Fruit fly (Drosophila melanogaster): ENCODE measurements around the gene CG44194.

Gene CG44194

dm6 chr3R:12982167-12982981 is 15.2 kb downstream of the CG44194 start (continued):
- TF ChIP-seq CG10979 (tag; optimal IDR thresholded peaks at IDR 0.05) (peak; percentile 57), CG6813 (GFP tag; optimal IDR thresholded peaks at IDR 0.05) (peak; percentile 74), CG10543 (GFP tag; optimal IDR thresholded peaks at IDR 0.05) (peak; percentile 73), Hand (GFP tag; optimal IDR thresholded peaks at IDR 0.05) (peak; percentile 63), CG2875 (GFP tag; optimal IDR thresholded peaks at IDR 0.05) (no peak), peb (GFP tag; IDR thresholded peaks at IDR 0.05) (no peak), NFAT (GFP tag; IDR thresholded peaks at IDR 0.05) (peak; percentile 52; the same call in 1 of the 2 replicates), gt (GFP tag; IDR thresholded peaks at IDR 0.05) (no peak), gro (GFP tag; optimal IDR thresholded peaks at IDR 0.05) (no peak), ab (GFP tag; optimal IDR thresholded peaks at IDR 0.05) (peak; percentile 29), CG17802 (tag; optimal IDR thresholded peaks at IDR 0.05) (no peak), CG8281 (tag; optimal IDR thresholded peaks at IDR 0.05) (peak; percentile 51), HmgD (GFP tag; optimal IDR thresholded peaks at IDR 0.05) (no peak), CG1529 (GFP tag; optimal IDR thresholded peaks at IDR 0.05) (peak; percentile 18), zfh1 (GFP tag; IDR thresholded peaks at IDR 0.05) (0 out of 3 replicates have a peak, but pooled peaks have one; percentile 16), ind (GFP tag; optimal IDR thresholded peaks at IDR 0.05) (peak; percentile 65), mirr (GFP tag; optimal IDR thresholded peaks at IDR 0.05) (peak; percentile 72), dimm (GFP tag; IDR thresholded peaks at IDR 0.05) (0 out of 2 replicates have a peak, but pooled peaks have one; percentile 23), CG3726 (GFP tag; IDR thresholded peaks at IDR 0.05) (no peak), oc (tag; optimal IDR thresholded peaks at IDR 0.05) (peak; percentile 40), BtbVII (GFP tag; optimal IDR thresholded peaks at IDR 0.05) (peak; percentile 42), kah (GFP tag; optimal IDR thresholded peaks at IDR 0.05) (no peak), esg (GFP tag; conservative IDR thresholded peaks at IDR 0.05) (peak; percentile 75), CG4404 (GFP tag; IDR thresholded peaks at IDR 0.05) (no peak), gcm2 (GFP tag; optimal IDR thresholded peaks at IDR 0.05) (peak; percentile 72), Hsf (GFP tag; optimal IDR thresholded peaks at IDR 0.05) (peak; percentile 58), maf-S (GFP tag; optimal IDR thresholded peaks at IDR 0.05) (no peak), sisA (GFP tag; IDR thresholded peaks at IDR 0.05) (peak; percentile 48), CG13424 (tag; optimal IDR thresholded peaks at IDR 0.05) (peak; percentile 73)

dm6 chr3R:12981334-12982166 is 16.0 kb downstream of the CG44194 start:
- peak; percentile 66 for TF ChIP-seq zf30C (GFP tag; optimal IDR thresholded peaks at IDR 0.05)
- TF ChIP-seq odd (GFP tag; optimal IDR thresholded peaks at IDR 0.05) = peak; percentile 40
- peak; percentile 38 for TF ChIP-seq CG10209 (GFP tag; optimal IDR thresholded peaks at IDR 0.05)
- peak; percentile 64 for TF ChIP-seq Blimp-1 (GFP tag; optimal IDR thresholded peaks at IDR 0.05)
- TF ChIP-seq CG8944 (GFP tag; optimal IDR thresholded peaks at IDR 0.05) = peak; percentile 16
- no peak; the same call in 2 of the 3 replicates for TF ChIP-seq ase (GFP tag; IDR thresholded peaks at IDR 0.05)
- TF ChIP-seq zfh1 (GFP tag; IDR thresholded peaks at IDR 0.05) = 0 out of 3 replicates have a peak, but pooled peaks have one; percentile 58
- TF ChIP-seq CG17612 (GFP tag; IDR thresholded peaks at IDR 0.05) = no peak
- no peak for TF ChIP-seq ftz-f1 (GFP tag; optimal IDR thresholded peaks at IDR 0.05)
- no peak for TF ChIP-seq CG11456 (GFP tag; IDR thresholded peaks at IDR 0.05)
- no peak for TF ChIP-seq Gsc (GFP tag; IDR thresholded peaks at IDR 0.05)
- TF ChIP-seq gcm2 (GFP tag; optimal IDR thresholded peaks at IDR 0.05) = peak; percentile 11
- TF ChIP-seq pzg (GFP tag; optimal IDR thresholded peaks at IDR 0.05) = no peak
- TF ChIP-seq CG6813 (GFP tag; optimal IDR thresholded peaks at IDR 0.05) = no peak
- no peak; the same call in 1 of the 2 replicates for TF ChIP-seq chm (GFP tag; IDR thresholded peaks at IDR 0.05)
- no peak for TF ChIP-seq Mes4 (GFP tag; optimal IDR thresholded peaks at IDR 0.05)
- TF ChIP-seq Meics (GFP tag; optimal IDR thresholded peaks at IDR 0.05) = peak; percentile 77
- TF ChIP-seq Sin3A (optimal IDR thresholded peaks at IDR 0.05) = no peak
- no peak for TF ChIP-seq corto (GFP tag; optimal IDR thresholded peaks at IDR 0.05)
- peak; percentile 3 for TF ChIP-seq nom (GFP tag; optimal IDR thresholded peaks at IDR 0.05)
- no peak for TF ChIP-seq CG13894 (tag; optimal IDR thresholded peaks at IDR 0.05)
- no peak for TF ChIP-seq CG13287 (GFP tag; IDR thresholded peaks at IDR 0.05; ENCODE audit: partially characterized antibody)

Measured in whole organism, embryonic.